Worm (Caenorhabditis elegans) whole organism, mixed stage, embryonic: ENCODE data around the gene ZC239.5.
"Not testable (repeated sequence)": the region's sequence is repeated elsewhere in the genome, so short reads cannot be mapped to it uniquely, and the experiment has no call there.

Source experiments
- blmp-1 ChIP-seq: fragments of 150-350 bp; optimal IDR thresholded peaks from 2 replicates; lab custom pipeline; 2014; ENCODE audit warnings: missing biosample characterization, missing genetic modification characterization
- ceh-43 ChIP-seq: fragments of 200-800 bp; sonication (Bioruptor generic); optimal IDR thresholded peaks from 2 replicates; lab custom pipeline; 2018; ENCODE audit warnings: mild to moderate bottlenecking, missing genetic modification characterization, moderate library complexity, missing compliant biosample characterization
- ceh-83 ChIP-seq: fragments of 200-800 bp; sonication (Bioruptor generic); optimal IDR thresholded peaks from 2 replicates; lab custom pipeline; 2018; ENCODE audit warnings: mild to moderate bottlenecking, missing genetic modification characterization, missing compliant biosample characterization
- ces-1 ChIP-seq: fragments of 150-350 bp; optimal IDR thresholded peaks from 2 replicates; lab custom pipeline; 2014; ENCODE audit warnings: missing biosample characterization, missing genetic modification reagents, missing genetic modification characterization
- cnd-1 ChIP-seq: fragments of 200-800 bp; sonication (Bioruptor generic); optimal IDR thresholded peaks from 2 replicates; lab custom pipeline; 2018; ENCODE audit warnings: mild to moderate bottlenecking, missing genetic modification characterization, missing compliant biosample characterization
- drap-1 ChIP-seq: fragments of 200-800 bp; sonication (Bioruptor generic); optimal IDR thresholded peaks from 3 replicates; lab custom pipeline; 2018; ENCODE audit warnings: mild to moderate bottlenecking, missing genetic modification characterization, missing compliant biosample characterization
- elt-1 ChIP-seq: sonication (generic microtip); optimal IDR thresholded peaks from 2 replicates; lab custom pipeline; 2017; ENCODE audit warnings: missing genetic modification characterization, mild to moderate bottlenecking, missing compliant biosample characterization, antibody characterized with exemption, moderate library complexity, borderline replicate concordance; ENCODE audit not compliant: insufficient read depth
- elt-3 ChIP-seq: fragments of 150-350 bp; optimal IDR thresholded peaks from 2 replicates; lab custom pipeline; 2014; ENCODE audit warnings: missing biosample characterization, missing genetic modification characterization
- flh-1 ChIP-seq: fragments of 200-800 bp; sonication (Bioruptor generic); optimal IDR thresholded peaks from 2 replicates; lab custom pipeline; 2018; ENCODE audit warnings: mild to moderate bottlenecking, missing genetic modification characterization, moderate library complexity, missing compliant biosample characterization
- ham-2 ChIP-seq: fragments of 200-800 bp; sonication (Bioruptor generic); optimal IDR thresholded peaks from 2 replicates; lab custom pipeline; 2018; ENCODE audit warnings: mild to moderate bottlenecking, missing genetic modification characterization, missing compliant biosample characterization
- lin-13 ChIP-seq: fragments of 150-350 bp; optimal IDR thresholded peaks from 2 replicates; lab custom pipeline; 2014; ENCODE audit warnings: missing biosample characterization, missing genetic modification characterization
- lin-32 ChIP-seq: fragments of 200-800 bp; sonication (Bioruptor generic); optimal IDR thresholded peaks from 2 replicates; lab custom pipeline; 2018; ENCODE audit warnings: mild to moderate bottlenecking, missing genetic modification characterization, missing compliant biosample characterization
- lsy-2 ChIP-seq: fragments of 150-350 bp; optimal IDR thresholded peaks from 2 replicates; lab custom pipeline; 2014; ENCODE audit warnings: missing biosample characterization, missing genetic modification characterization
- mab-5 ChIP-seq: fragments of 150-350 bp; optimal IDR thresholded peaks from 2 replicates; lab custom pipeline; 2014; ENCODE audit warnings: missing biosample characterization, missing genetic modification characterization
- mls-2 ChIP-seq: sonication (generic microtip); optimal IDR thresholded peaks from 2 replicates; lab custom pipeline; 2016; ENCODE audit warnings: mild to moderate bottlenecking, missing genetic modification characterization, moderate library complexity, missing compliant biosample characterization
- nhr-12 ChIP-seq: fragments of 150-350 bp; optimal IDR thresholded peaks from 2 replicates; lab custom pipeline; 2014; ENCODE audit warnings: missing biosample characterization, missing genetic modification characterization
- nhr-2 ChIP-seq: fragments of 150-350 bp; optimal IDR thresholded peaks from 2 replicates; lab custom pipeline; 2014; ENCODE audit warnings: missing biosample characterization, missing genetic modification characterization
- nhr-237 ChIP-seq: fragments of 150-350 bp; optimal IDR thresholded peaks from 2 replicates; lab custom pipeline; 2014; ENCODE audit warnings: missing biosample characterization, missing genetic modification characterization
- nhr-28 ChIP-seq: fragments of 150-350 bp; optimal IDR thresholded peaks from 2 replicates; lab custom pipeline; 2014; ENCODE audit warnings: missing biosample characterization, missing genetic modification characterization
- nhr-76 ChIP-seq: sonication (generic microtip); optimal IDR thresholded peaks from 2 replicates; lab custom pipeline; 2017; ENCODE audit warnings: missing biosample characterization, missing genetic modification characterization
- sem-2 ChIP-seq: fragments of 200-800 bp; sonication (Bioruptor generic); optimal IDR thresholded peaks from 2 replicates; lab custom pipeline; 2018; ENCODE audit warnings: mild to moderate bottlenecking, missing genetic modification characterization, missing compliant biosample characterization
- snpc-4 ChIP-seq: fragments of 150-350 bp; optimal IDR thresholded peaks from 2 replicates; lab custom pipeline; 2014; ENCODE audit warnings: missing biosample characterization, missing genetic modification characterization
- tbx-8 ChIP-seq: fragments of 200-800 bp; sonication (Bioruptor generic); optimal IDR thresholded peaks from 2 replicates; lab custom pipeline; 2018; ENCODE audit warnings: mild to moderate bottlenecking, missing genetic modification characterization, moderate library complexity, missing compliant biosample characterization
- unc-39 ChIP-seq: fragments of 150-350 bp; optimal IDR thresholded peaks from 2 replicates; lab custom pipeline; 2014; ENCODE audit warnings: missing biosample characterization, missing genetic modification characterization
- unc-62 ChIP-seq: fragments of 150-350 bp; optimal IDR thresholded peaks from 2 replicates; lab custom pipeline; 2014; ENCODE audit warnings: missing biosample characterization, missing genetic modification reagents, missing genetic modification characterization
- ztf-11 ChIP-seq: fragments of 150-350 bp; optimal IDR thresholded peaks from 2 replicates; lab custom pipeline; 2014; ENCODE audit warnings: missing biosample characterization, missing genetic modification characterization

Gene ZC239.5

DNA sequence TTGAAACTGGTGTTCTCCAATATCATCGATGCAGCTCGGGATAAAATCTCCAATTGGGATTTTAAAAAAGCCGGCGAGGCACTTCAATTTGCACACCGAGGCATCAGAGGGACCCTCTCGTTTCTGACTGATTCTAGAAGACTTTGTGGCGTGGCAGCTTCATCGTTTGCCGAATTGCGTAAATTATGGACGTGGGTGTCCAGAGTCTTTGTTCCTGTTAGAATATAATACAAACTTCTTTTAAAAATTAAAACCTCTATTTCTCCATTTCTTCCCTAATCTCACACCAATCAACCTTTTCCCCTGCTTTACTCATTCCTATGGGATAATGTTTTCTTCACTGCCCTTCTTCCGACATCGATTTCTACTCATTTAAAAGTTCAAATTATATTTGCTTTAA lies at the start of gene ZC239.5:
TSS of gene ZC239.5 (plus strand) at position 301 of the 400 bp plus-strand sequence.
- TF ChIP-seq blmp-1 (tag; lab: Kevin White, UChicago) (no peak), ztf-11 (tag; lab: Kevin White, UChicago) (no peak), snpc-4 (tag; lab: Kevin White, UChicago) (no peak), tbx-8 (GFP tag; lab: Kevin White, UChicago) (no peak), lsy-2 (tag; lab: Kevin White, UChicago) (no peak), elt-1 (tag; lab: Kevin White, UChicago) (no peak), ham-2 (no peak)

DNA sequence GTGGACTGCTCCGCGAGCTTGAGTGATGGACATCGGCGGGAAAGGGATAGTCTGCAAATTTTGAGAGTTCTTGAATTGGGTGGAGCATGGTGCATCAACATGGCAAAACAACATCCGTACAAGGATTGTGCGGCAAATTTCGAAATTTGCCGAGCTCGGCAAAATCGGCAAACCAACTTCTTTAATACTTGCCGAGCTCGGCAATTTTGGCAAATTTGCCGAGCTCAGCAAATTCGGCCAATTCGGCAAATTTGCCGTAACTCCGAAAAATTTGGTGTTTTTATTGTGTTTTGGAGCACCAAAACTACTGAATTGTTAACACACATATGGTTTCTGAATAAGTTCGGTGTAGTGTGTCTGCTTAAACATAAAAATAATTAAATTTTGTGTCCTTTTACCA lies 40.4 kb upstream of the ZC239.5 start, which contains the start of gene fbxc-55:
TSS of gene fbxc-55 (minus strand) at position 101 of the 400 bp plus-strand sequence.
- no peak for TF ChIP-seq ces-1 (GFP tag; lab: Kevin White, UChicago)
- TF ChIP-seq mab-5 (tag; lab: Kevin White, UChicago), result no peak
- TF ChIP-seq nhr-12, result no peak
- TF ChIP-seq nhr-237 (tag; lab: Kevin White, UChicago), result no peak
- no peak for TF ChIP-seq unc-62 (GFP tag; lab: Kevin White, UChicago)
- no peak for TF ChIP-seq flh-1
- TF ChIP-seq unc-39 (tag; lab: Kevin White, UChicago), result no peak
- TF ChIP-seq lin-32 (GFP tag; lab: Kevin White, UChicago), result no peak
- no peak for TF ChIP-seq nhr-76
- TF ChIP-seq sem-2 (GFP tag; lab: Kevin White, UChicago), result no peak

DNA sequence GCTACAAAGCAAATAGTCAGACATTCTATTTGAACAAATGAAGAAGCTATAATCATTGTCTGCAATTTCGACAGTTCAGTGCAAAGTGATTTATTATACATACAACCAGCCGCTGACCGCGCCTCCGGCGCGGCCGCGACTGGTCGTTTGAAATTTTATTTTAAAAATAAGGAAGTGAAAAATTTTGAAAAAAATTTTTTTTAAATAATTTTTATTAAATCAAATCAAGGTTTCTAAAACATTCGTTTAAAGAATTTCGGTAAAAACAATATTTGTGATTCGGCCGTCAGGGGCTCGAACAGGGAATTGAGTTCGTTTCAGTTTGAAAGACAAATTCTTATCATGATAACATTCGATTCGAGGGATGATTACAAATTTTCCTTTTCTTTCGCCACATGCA lies 38.3 kb upstream of the ZC239.5 start, which contains the start of gene Y27F2A.10:
TSS of gene Y27F2A.10 (minus strand) at position 101 of the 400 bp plus-strand sequence.
- TF ChIP-seq nhr-2 (tag; lab: Kevin White, UChicago) (no peak), mls-2 (tag; lab: Kevin White, UChicago) (no peak), nhr-28 (tag; lab: Kevin White, UChicago) (no peak), unc-62 (GFP tag; lab: Kevin White, UChicago) (no peak), blmp-1 (tag; lab: Kevin White, UChicago) (no peak), elt-3 (tag; lab: Kevin White, UChicago) (no peak), ceh-43 (GFP tag; lab: Kevin White, UChicago) (no peak), drap-1 (GFP tag; lab: Kevin White, UChicago) (no peak), tbx-8 (GFP tag; lab: Kevin White, UChicago) (no peak), lsy-2 (tag; lab: Kevin White, UChicago) (no peak), ces-1 (GFP tag; lab: Kevin White, UChicago) (no peak), lin-13 (tag; lab: Kevin White, UChicago) (no peak), elt-1 (tag; lab: Kevin White, UChicago) (no peak), mab-5 (tag; lab: Kevin White, UChicago) (no peak), ztf-11 (tag; lab: Kevin White, UChicago) (no peak), flh-1 (no peak), nhr-12 (no peak), ceh-83 (GFP tag; lab: Kevin White, UChicago) (no peak)

DNA sequence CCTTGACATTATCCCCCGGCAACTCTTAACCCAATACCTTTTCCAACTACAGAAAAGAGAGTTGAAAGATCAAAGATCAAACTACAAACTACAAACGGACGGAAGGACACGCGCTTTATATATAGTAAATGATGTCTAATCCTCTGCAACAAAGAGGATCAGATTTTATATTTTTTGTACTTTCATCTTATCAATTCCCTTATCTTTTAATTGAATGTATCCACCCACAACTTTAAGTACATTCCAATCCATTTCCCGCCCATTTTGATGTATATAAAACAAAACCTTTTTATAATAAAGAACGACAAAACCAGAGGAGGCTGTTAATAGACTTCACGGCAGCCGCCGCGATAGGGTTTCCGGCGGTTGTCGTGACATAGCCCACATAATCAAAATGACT lies 32.8 kb upstream of the ZC239.5 start, which contains the start of gene sri-40:
TSS of gene sri-40 (plus strand) at position 301 of the 400 bp plus-strand sequence.
- TF ChIP-seq mab-5 (tag; lab: Kevin White, UChicago); flh-1; snpc-4 (tag; lab: Kevin White, UChicago): not testable (repeated sequence)

DNA sequence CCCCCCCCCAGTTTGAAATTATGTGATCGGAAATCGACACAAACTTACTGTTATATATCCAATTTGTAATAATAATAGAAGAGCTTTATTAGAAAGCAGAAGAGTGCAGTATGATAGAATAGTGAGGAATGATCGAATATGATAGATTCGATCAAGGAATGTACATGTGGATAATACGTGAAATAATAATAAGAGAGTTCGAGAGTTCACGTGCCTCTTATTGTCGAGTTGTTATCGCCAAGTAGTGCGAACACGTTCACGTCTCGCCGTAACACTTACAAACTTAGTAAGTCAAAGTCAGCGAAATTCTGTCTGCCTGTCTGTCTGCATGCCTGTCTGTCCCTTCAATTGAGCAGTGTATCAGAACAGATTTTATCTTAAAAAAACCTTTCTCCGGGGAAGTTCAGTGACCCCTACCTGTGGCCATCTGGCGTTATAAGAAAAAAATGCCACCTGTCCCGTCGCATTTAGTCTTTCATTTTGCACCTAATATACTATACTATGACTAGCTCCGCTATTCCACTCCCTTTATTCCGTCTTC lies 27.1 kb upstream of the ZC239.5 start, which contains the start of the genes Y27F2A.6 and Y27F2A.8:
TSS of gene Y27F2A.6 (minus strand) at position 101 of the 541 bp plus-strand sequence.
TSS of gene Y27F2A.8 (plus strand) at position 491 of the 541 bp plus-strand sequence.
- not testable (repeated sequence) for TF ChIP-seq elt-3 (tag; lab: Kevin White, UChicago); flh-1; lin-32 (GFP tag; lab: Kevin White, UChicago)

DNA sequence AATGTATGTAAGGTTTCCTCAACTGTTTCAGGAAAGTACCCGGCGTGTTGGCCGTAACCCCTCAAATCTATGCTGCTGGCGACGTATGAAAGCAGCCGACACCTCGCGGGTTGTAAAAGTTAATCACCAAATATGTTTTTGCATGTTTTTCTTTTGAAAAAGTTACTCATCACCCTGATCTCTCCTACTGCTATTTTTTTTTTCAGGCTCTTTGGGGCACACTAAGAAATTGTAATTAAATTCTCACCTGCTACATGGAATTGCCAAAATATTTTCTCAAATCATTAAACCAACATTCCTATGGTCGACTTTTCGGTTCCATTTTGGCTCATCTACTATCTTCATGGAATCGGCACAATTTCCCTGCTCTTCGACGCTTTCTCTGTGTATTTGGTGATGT lies 25.6 kb upstream of the ZC239.5 start, which contains the start of gene sri-78:
TSS of gene sri-78 (plus strand) at position 301 of the 400 bp plus-strand sequence.
- not testable (repeated sequence) for TF ChIP-seq lsy-2, nhr-28, cnd-1 (tag; lab: Kevin White, UChicago)
